Worm (Caenorhabditis elegans): ENCODE measurements around the gene C44H4.4.

C44H4.4 gene

DNA sequence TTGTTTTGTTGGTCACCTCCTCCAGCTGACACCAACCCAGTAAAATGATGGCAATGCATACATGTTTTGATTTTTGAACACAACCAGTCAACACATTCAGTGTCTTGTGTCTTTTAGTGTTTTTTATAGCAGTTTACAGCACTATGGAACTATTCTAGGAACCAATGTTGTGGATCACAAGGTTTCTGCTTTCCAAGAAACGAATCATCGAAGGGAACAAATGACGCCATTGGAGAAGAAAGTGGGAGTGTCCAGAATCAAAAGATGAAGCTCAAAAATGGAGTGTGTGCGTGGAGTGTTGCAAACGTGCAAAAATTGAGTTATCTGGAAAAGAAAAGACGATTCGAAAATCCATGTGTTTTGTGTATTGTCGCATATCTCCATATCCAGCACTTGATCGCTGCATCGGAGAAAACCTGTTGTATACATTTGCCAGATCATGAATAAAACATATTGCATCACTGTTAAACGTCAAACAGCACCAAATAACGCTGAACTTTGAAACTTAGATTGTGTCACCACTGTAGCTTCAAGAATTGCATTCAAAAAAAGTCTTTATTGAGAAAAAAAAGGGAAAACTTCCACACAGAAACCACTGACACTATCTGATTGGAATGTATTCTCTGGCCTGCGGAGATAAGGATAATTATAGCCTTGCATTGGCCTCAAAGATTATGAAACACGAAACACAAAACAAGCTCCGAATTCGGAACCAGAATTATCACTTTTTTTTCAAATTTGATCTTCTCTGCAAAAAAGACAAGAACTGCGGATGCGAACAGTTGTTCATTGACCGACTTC, 26.4 kb downstream of the C44H4.4 start (continued):
- peak; percentile 88 for TF ChIP-seq mef-2 (tag; optimal IDR thresholded peaks at IDR 0.05)
- peak; percentile 60 for TF ChIP-seq xbp-1 (tag; optimal IDR thresholded peaks at IDR 0.05)
- no peak for TF ChIP-seq nhr-85 (tag)
- TF ChIP-seq nhr-71 (tag; optimal IDR thresholded peaks at IDR 0.05): peak; percentile 98
- no peak for TF ChIP-seq hpl-2 (GFP tag; optimal IDR thresholded peaks at IDR 0.05)
- TF ChIP-seq fkh-4 (tag; optimal IDR thresholded peaks at IDR 0.05; ENCODE audit: borderline replicate concordance): no peak
- no peak for TF ChIP-seq sup-37 (GFP tag; optimal IDR thresholded peaks at IDR 0.05)
- TF ChIP-seq unc-30 (tag; optimal IDR thresholded peaks at IDR 0.05): no peak
- TF ChIP-seq pqm-1 (tag; optimal IDR thresholded peaks at IDR 0.05): no peak
- no peak for TF ChIP-seq ztf-11 (tag; optimal IDR thresholded peaks at IDR 0.05)
- peak; percentile 97 for TF ChIP-seq egl-13 (tag; optimal IDR thresholded peaks at IDR 0.05)
- no peak for TF ChIP-seq jun-1 (tag; optimal IDR thresholded peaks at IDR 0.05)
- TF ChIP-seq fos-1 (tag; optimal IDR thresholded peaks at IDR 0.05): peak; percentile 8
- no peak for TF ChIP-seq nhr-84 (tag; optimal IDR thresholded peaks at IDR 0.05)

- TF ChIP-seq swsn-7 (tag; optimal IDR thresholded peaks at IDR 0.05) (peak; percentile 65), xbp-1 (tag; optimal IDR thresholded peaks at IDR 0.05) (peak; percentile 41), elt-3 (tag; optimal IDR thresholded peaks at IDR 0.05) (peak in 4 of 6 experiments; percentile 1 to 51 (median 41)), mab-9 (GFP tag; IDR thresholded peaks at IDR 0.05) (no peak; the same call in 1 of the 2 replicates), lin-39 (tag; optimal IDR thresholded peaks at IDR 0.05) (no peak), pax-3 (tag; optimal IDR thresholded peaks at IDR 0.05) (peak; percentile 4), ceh-63 (GFP tag; optimal IDR thresholded peaks at IDR 0.05) (no peak), lin-15B (tag; optimal IDR thresholded peaks at IDR 0.05) (no peak), aly-2 (tag; optimal IDR thresholded peaks at IDR 0.05) (no peak), snu-23 (GFP tag; optimal IDR thresholded peaks at IDR 0.05) (peak; percentile 68), unc-86 (tag; optimal IDR thresholded peaks at IDR 0.05) (peak; percentile 61), aha-1 (tag; optimal IDR thresholded peaks at IDR 0.05) (no peak), lin-35 (GFP tag; optimal IDR thresholded peaks at IDR 0.05) (peak in 1 of 2 experiments; percentile 4), blmp-1 (tag; optimal IDR thresholded peaks at IDR 0.05) (peak; percentile 50), nhr-47 (tag; optimal IDR thresholded peaks at IDR 0.05) (peak; percentile 76), nhr-90 (tag; optimal IDR thresholded peaks at IDR 0.05; ENCODE audit: poor library complexity) (peak; percentile 22), lsy-2 (tag; optimal IDR thresholded peaks at IDR 0.05) (peak; percentile 23 to 75), ztf-4 (tag; optimal IDR thresholded peaks at IDR 0.05) (peak; percentile 75), vab-15 (tag; optimal IDR thresholded peaks at IDR 0.05) (no peak), lir-3 (tag; optimal IDR thresholded peaks at IDR 0.05; ENCODE audit: poor library complexity) (peak; percentile 15), skn-1 (tag; optimal IDR thresholded peaks at IDR 0.05) (no peak), mdl-1 (tag; optimal IDR thresholded peaks at IDR 0.05) (peak in 1 of 2 experiments; percentile 44), pqm-1 (tag; optimal IDR thresholded peaks at IDR 0.05) (no peak), nhr-77 (tag; optimal IDR thresholded peaks at IDR 0.05) (peak; percentile 57), efl-3 (GFP tag; optimal IDR thresholded peaks at IDR 0.05) (no peak), ets-5 (GFP tag; IDR thresholded peaks at IDR 0.05) (no peak), F16B12.6 (tag; optimal IDR thresholded peaks at IDR 0.05) (no peak), sptf-1 (tag; optimal IDR thresholded peaks at IDR 0.05) (no peak), unc-130 (tag; optimal IDR thresholded peaks at IDR 0.05) (peak; percentile 51), Y116A8C.19 (tag; optimal IDR thresholded peaks at IDR 0.05; ENCODE audit: borderline replicate concordance) (no peak), C16A3.4 (tag; optimal IDR thresholded peaks at IDR 0.05) (peak; percentile 47), ztf-11 (tag; optimal IDR thresholded peaks at IDR 0.05) (no peak), alr-1 (tag; optimal IDR thresholded peaks at IDR 0.05; ENCODE audit: borderline replicate concordance) (no peak), unc-98 (GFP tag; IDR thresholded peaks at IDR 0.05) (0 out of 2 replicates have a peak, but pooled peaks have one; percentile 37), ceh-8 (GFP tag; optimal IDR thresholded peaks at IDR 0.05) (no peak), grh-1 (GFP tag; IDR thresholded peaks at IDR 0.05) (0 out of 2 replicates have a peak, but pooled peaks have one; percentile 27), mep-1 (tag; optimal IDR thresholded peaks at IDR 0.05) (peak; percentile 44), ces-1 (GFP tag; optimal IDR thresholded peaks at IDR 0.05) (no peak)
Measured at ce11 chrX:14561416-14561973, 27.4 kb downstream of the C44H4.4 start.
